Fruit fly (Drosophila melanogaster) S2 (cell line): ENCODE data around the gene natalisin.

ENCODE experiments used
- CG8478 ChIP-seq: fragments of >200 bp; optimal IDR thresholded peaks from 2 replicates; lab custom pipeline; 2018
- CTCF ChIP-seq, 2 experiments: fragments of >200 bp; optimal IDR thresholded peaks; 2 replicates each; lab custom pipeline; 2018

DNA sequence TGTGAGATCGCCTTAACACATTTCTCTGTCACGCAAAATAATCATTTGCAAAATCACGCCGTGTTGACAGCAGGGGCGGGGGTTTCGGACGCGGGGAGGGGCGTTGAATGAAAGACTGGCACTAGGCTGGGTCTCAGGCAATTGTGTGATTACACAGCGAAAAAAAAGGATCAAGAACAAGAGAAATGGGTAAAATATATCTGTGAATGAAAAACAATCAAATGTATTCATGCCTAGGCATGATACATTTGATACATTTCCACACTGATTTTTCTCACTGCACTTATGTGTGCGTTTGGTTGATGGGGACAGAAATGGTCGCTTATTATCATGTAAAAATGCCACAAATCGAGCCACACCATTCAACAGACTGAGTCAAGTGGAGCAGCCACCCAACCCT is 8.1 kb downstream of the natalisin start:
- TF ChIP-seq CG8478, result no peak
- no peak for TF ChIP-seq CTCF (optimal IDR thresholded peaks at IDR 0.05; lab: Kevin White, UChicago)
